Worm (Caenorhabditis elegans) whole organism, young adult: ENCODE results near the gene ZC196.4.

Source experiments
- C06A6.2 ChIP-seq: fragments of 200-800 bp; sonication (Bioruptor generic); conservative IDR thresholded peaks from 2 replicates; pipeline ENCODE4 v1.3.6; 2022; ENCODE audit warnings: missing genetic modification characterization, missing compliant biosample characterization
- T26A5.8 ChIP-seq: sonication (generic microtip); optimal IDR thresholded peaks from 2 replicates; lab custom pipeline; 2016; ENCODE audit warnings: missing genetic modification characterization, missing compliant biosample characterization
- aptf-3 ChIP-seq: fragments of 200-800 bp; sonication (Bioruptor generic); IDR thresholded peaks from 2 replicates; pipeline ENCODE4 v1.3.6; 2022; ENCODE audit warnings: missing genetic modification characterization, missing compliant biosample characterization
- ceh-27 ChIP-seq: fragments of 200-800 bp; sonication (Bioruptor generic); optimal IDR thresholded peaks from 2 replicates; lab custom pipeline; 2018; ENCODE audit warnings: mild to moderate bottlenecking, missing genetic modification characterization, moderate library complexity, missing compliant biosample characterization
- egl-18 ChIP-seq: fragments of 200-800 bp; sonication (Bioruptor generic); IDR thresholded peaks from 2 replicates; pipeline ENCODE4 v1.3.6; 2022; ENCODE audit warnings: missing genetic modification reagents, missing genetic modification characterization, missing compliant biosample characterization
- gei-17 ChIP-seq: fragments of 200-800 bp; sonication (Bioruptor generic); optimal IDR thresholded peaks from 2 replicates; lab custom pipeline; 2018; ENCODE audit warnings: mild to moderate bottlenecking, missing genetic modification characterization, missing compliant biosample characterization
- hmg-1.2 ChIP-seq: fragments of 200-800 bp; sonication (Bioruptor generic); IDR thresholded peaks from 2 replicates; pipeline ENCODE4 v1.3.6; 2022; ENCODE audit warnings: missing genetic modification reagents, missing genetic modification characterization, missing compliant biosample characterization
- rec-8 ChIP-seq, 2 experiments: sonication (generic microtip); optimal IDR thresholded peaks; 2 replicates each; lab custom pipeline; 2016; ENCODE audit warnings: mild to moderate bottlenecking in 2 of 2, missing genetic modification characterization in 2 of 2, missing genetic modification reagents in 2 of 2, missing genotype in 2 of 2, missing biosample characterization in 1 of 2, missing compliant biosample characterization in 1 of 2, moderate library complexity in 1 of 2
- unc-62 ChIP-seq: fragments of 150-350 bp; optimal IDR thresholded peaks from 2 replicates; lab custom pipeline; 2014; ENCODE audit warnings: missing biosample characterization, missing genetic modification reagents, missing genetic modification characterization
- xnd-1 ChIP-seq: sonication (generic microtip); optimal IDR thresholded peaks from 2 replicates; lab custom pipeline; 2016; ENCODE audit warnings: missing genotype, missing genetic modification reagents, missing genetic modification characterization, missing compliant biosample characterization
- ztf-6 ChIP-seq: fragments of 200-800 bp; sonication (Bioruptor generic); IDR thresholded peaks from 2 replicates; pipeline ENCODE4 v1.3.6; 2022; ENCODE audit warnings: missing genetic modification reagents, missing genetic modification characterization, missing compliant biosample characterization

DNA sequence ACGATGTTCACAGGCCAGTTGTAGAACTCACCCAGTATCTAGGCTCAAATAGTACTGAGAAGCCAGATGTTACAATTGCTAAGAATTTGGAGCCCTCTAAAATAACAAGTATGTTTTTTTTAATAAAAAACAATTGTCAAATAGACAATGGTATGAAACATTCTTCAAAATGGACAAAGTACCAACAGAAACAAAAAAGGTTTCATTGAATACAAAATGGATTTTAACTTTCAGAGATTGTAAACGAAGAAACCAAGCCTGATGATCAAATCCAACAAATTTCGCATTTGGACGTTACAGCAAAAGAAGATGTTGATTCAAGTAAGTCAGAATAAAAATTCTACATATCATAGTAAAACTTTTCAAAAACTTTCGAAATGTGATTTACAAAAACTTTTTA, 5.8 kb upstream of the ZC196.4 start, which contains the start of gene ZC196.9:
- TF ChIP-seq xnd-1: no peak
- no peak for TF ChIP-seq ceh-27 (GFP tag; lab: Kevin White, UChicago)
- no peak for TF ChIP-seq T26A5.8 (tag; lab: Kevin White, UChicago)
- no peak for TF ChIP-seq ztf-6
- no peak for TF ChIP-seq unc-62 (GFP tag; lab: Kevin White, UChicago)
- no peak for TF ChIP-seq C06A6.2 (GFP tag; lab: Robert Waterston, UW)
- TF ChIP-seq egl-18 (GFP tag; lab: Robert Waterston, UW): no peak
- TF ChIP-seq rec-8 (tag; optimal IDR thresholded peaks at IDR 0.05; lab: Kevin White, UChicago): no peak
- TF ChIP-seq hmg-1.2 (GFP tag; lab: Robert Waterston, UW): no peak
- TF ChIP-seq gei-17 (GFP tag; lab: Kevin White, UChicago): no peak
- TF ChIP-seq aptf-3 (GFP tag; lab: Robert Waterston, UW): no peak
